Worm (Caenorhabditis elegans) whole organism, mixed stage, embryonic: ENCODE data around the gene gcy-12.

ENCODE experiments used
- bed-3 ChIP-seq: fragments of 200-800 bp; sonication (Bioruptor generic); optimal IDR thresholded peaks from 3 replicates; lab custom pipeline; 2018; ENCODE audit warnings: mild to moderate bottlenecking, missing genetic modification characterization, moderate library complexity, missing compliant biosample characterization
- blmp-1 ChIP-seq: fragments of 150-350 bp; optimal IDR thresholded peaks from 2 replicates; lab custom pipeline; 2014; ENCODE audit warnings: missing biosample characterization, missing genetic modification characterization
- ceh-39 ChIP-seq: fragments of 150-350 bp; optimal IDR thresholded peaks from 2 replicates; lab custom pipeline; 2014; ENCODE audit warnings: missing biosample characterization, missing genetic modification characterization
- ceh-43 ChIP-seq: fragments of 200-800 bp; sonication (Bioruptor generic); optimal IDR thresholded peaks from 2 replicates; lab custom pipeline; 2018; ENCODE audit warnings: mild to moderate bottlenecking, missing genetic modification characterization, moderate library complexity, missing compliant biosample characterization
- ceh-83 ChIP-seq: fragments of 200-800 bp; sonication (Bioruptor generic); optimal IDR thresholded peaks from 2 replicates; lab custom pipeline; 2018; ENCODE audit warnings: mild to moderate bottlenecking, missing genetic modification characterization, missing compliant biosample characterization
- ces-1 ChIP-seq: fragments of 150-350 bp; optimal IDR thresholded peaks from 2 replicates; lab custom pipeline; 2014; ENCODE audit warnings: missing biosample characterization, missing genetic modification reagents, missing genetic modification characterization
- cnd-1 ChIP-seq: fragments of 200-800 bp; sonication (Bioruptor generic); optimal IDR thresholded peaks from 2 replicates; lab custom pipeline; 2018; ENCODE audit warnings: mild to moderate bottlenecking, missing genetic modification characterization, missing compliant biosample characterization
- drap-1 ChIP-seq: fragments of 200-800 bp; sonication (Bioruptor generic); optimal IDR thresholded peaks from 3 replicates; lab custom pipeline; 2018; ENCODE audit warnings: mild to moderate bottlenecking, missing genetic modification characterization, missing compliant biosample characterization
- flh-1 ChIP-seq: fragments of 200-800 bp; sonication (Bioruptor generic); optimal IDR thresholded peaks from 2 replicates; lab custom pipeline; 2018; ENCODE audit warnings: mild to moderate bottlenecking, missing genetic modification characterization, moderate library complexity, missing compliant biosample characterization
- ham-2 ChIP-seq: fragments of 200-800 bp; sonication (Bioruptor generic); optimal IDR thresholded peaks from 2 replicates; lab custom pipeline; 2018; ENCODE audit warnings: mild to moderate bottlenecking, missing genetic modification characterization, missing compliant biosample characterization
- lin-13 ChIP-seq: fragments of 150-350 bp; optimal IDR thresholded peaks from 2 replicates; lab custom pipeline; 2014; ENCODE audit warnings: missing biosample characterization, missing genetic modification characterization
- lin-32 ChIP-seq: fragments of 200-800 bp; sonication (Bioruptor generic); optimal IDR thresholded peaks from 2 replicates; lab custom pipeline; 2018; ENCODE audit warnings: mild to moderate bottlenecking, missing genetic modification characterization, missing compliant biosample characterization
- lsy-2 ChIP-seq: fragments of 150-350 bp; optimal IDR thresholded peaks from 2 replicates; lab custom pipeline; 2014; ENCODE audit warnings: missing biosample characterization, missing genetic modification characterization
- mab-5 ChIP-seq: fragments of 150-350 bp; optimal IDR thresholded peaks from 2 replicates; lab custom pipeline; 2014; ENCODE audit warnings: missing biosample characterization, missing genetic modification characterization
- mls-2 ChIP-seq: sonication (generic microtip); optimal IDR thresholded peaks from 2 replicates; lab custom pipeline; 2016; ENCODE audit warnings: mild to moderate bottlenecking, missing genetic modification characterization, moderate library complexity, missing compliant biosample characterization
- nhr-12 ChIP-seq: fragments of 150-350 bp; optimal IDR thresholded peaks from 2 replicates; lab custom pipeline; 2014; ENCODE audit warnings: missing biosample characterization, missing genetic modification characterization
- nhr-2 ChIP-seq: fragments of 150-350 bp; optimal IDR thresholded peaks from 2 replicates; lab custom pipeline; 2014; ENCODE audit warnings: missing biosample characterization, missing genetic modification characterization
- nhr-237 ChIP-seq: fragments of 150-350 bp; optimal IDR thresholded peaks from 2 replicates; lab custom pipeline; 2014; ENCODE audit warnings: missing biosample characterization, missing genetic modification characterization
- nhr-76 ChIP-seq: sonication (generic microtip); optimal IDR thresholded peaks from 2 replicates; lab custom pipeline; 2017; ENCODE audit warnings: missing biosample characterization, missing genetic modification characterization
- sem-2 ChIP-seq: fragments of 200-800 bp; sonication (Bioruptor generic); optimal IDR thresholded peaks from 2 replicates; lab custom pipeline; 2018; ENCODE audit warnings: mild to moderate bottlenecking, missing genetic modification characterization, missing compliant biosample characterization
- snpc-4 ChIP-seq: fragments of 150-350 bp; optimal IDR thresholded peaks from 2 replicates; lab custom pipeline; 2014; ENCODE audit warnings: missing biosample characterization, missing genetic modification characterization
- tbx-8 ChIP-seq: fragments of 200-800 bp; sonication (Bioruptor generic); optimal IDR thresholded peaks from 2 replicates; lab custom pipeline; 2018; ENCODE audit warnings: mild to moderate bottlenecking, missing genetic modification characterization, moderate library complexity, missing compliant biosample characterization
- unc-39 ChIP-seq: fragments of 150-350 bp; optimal IDR thresholded peaks from 2 replicates; lab custom pipeline; 2014; ENCODE audit warnings: missing biosample characterization, missing genetic modification characterization
- unc-62 ChIP-seq: fragments of 150-350 bp; optimal IDR thresholded peaks from 2 replicates; lab custom pipeline; 2014; ENCODE audit warnings: missing biosample characterization, missing genetic modification reagents, missing genetic modification characterization
- zip-8 ChIP-seq: fragments of 150-350 bp; optimal IDR thresholded peaks from 2 replicates; lab custom pipeline; 2014; ENCODE audit warnings: missing biosample characterization, missing genetic modification characterization
- ztf-11 ChIP-seq: fragments of 150-350 bp; optimal IDR thresholded peaks from 2 replicates; lab custom pipeline; 2014; ENCODE audit warnings: missing biosample characterization, missing genetic modification characterization

gcy-12 gene

DNA sequence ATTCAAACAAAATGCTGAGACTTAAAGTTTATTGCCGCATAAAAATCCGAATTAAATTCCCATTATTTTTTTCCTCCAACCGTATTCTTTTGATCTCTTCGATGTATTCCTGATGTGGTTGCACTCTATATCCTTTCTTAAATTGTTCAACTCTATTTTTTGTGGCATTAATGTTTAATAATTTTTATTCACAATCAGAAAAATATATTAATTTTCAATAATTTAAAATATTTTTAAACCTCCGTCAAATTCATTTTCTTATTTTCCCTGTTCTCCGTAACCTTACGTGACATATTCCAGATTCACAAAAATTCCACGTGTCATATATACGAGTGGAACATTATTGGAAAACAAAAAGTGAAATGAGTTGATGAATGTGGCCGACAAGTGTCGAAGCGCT is at the start of gene gcy-12:
gcy-12 (plus strand) TSS at position 301 of the 400 bp plus-strand sequence.
- TF ChIP-seq mls-2 (tag; lab: Kevin White, UChicago) = no peak

DNA sequence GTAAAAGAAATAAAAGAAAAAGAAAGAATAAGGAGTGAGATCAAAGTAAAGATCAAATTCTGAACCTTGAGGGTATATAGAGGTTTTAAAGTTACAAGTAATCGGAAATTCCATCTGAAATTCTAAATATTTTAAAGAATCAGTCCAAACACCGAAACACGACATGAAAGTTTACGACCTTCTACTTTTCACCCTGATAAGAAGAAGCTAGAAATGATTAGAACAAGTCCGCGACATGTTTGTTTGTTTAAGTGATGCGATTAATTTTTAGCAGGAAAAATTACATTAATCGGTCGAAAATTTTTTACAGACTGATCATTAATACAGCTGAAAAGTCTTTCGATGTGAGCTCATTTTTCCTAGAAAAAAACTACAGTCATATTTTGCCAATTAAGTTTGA is 47.2 kb upstream of the gcy-12 start:
- TF ChIP-seq mab-5 = no peak
- TF ChIP-seq unc-62 (GFP tag; lab: Kevin White, UChicago) = no peak
- no peak for TF ChIP-seq drap-1
- no peak for TF ChIP-seq lin-13 (tag; lab: Kevin White, UChicago)
- TF ChIP-seq tbx-8 (GFP tag; lab: Kevin White, UChicago) = no peak
- TF ChIP-seq flh-1 (GFP tag; lab: Kevin White, UChicago) = no peak

ce11 chrII:5268977-5269376 is 42.9 kb upstream of the gcy-12 start:
- TF ChIP-seq lin-32 (GFP tag; lab: Kevin White, UChicago) = no peak
- TF ChIP-seq sem-2 (GFP tag; lab: Kevin White, UChicago) = no peak

DNA sequence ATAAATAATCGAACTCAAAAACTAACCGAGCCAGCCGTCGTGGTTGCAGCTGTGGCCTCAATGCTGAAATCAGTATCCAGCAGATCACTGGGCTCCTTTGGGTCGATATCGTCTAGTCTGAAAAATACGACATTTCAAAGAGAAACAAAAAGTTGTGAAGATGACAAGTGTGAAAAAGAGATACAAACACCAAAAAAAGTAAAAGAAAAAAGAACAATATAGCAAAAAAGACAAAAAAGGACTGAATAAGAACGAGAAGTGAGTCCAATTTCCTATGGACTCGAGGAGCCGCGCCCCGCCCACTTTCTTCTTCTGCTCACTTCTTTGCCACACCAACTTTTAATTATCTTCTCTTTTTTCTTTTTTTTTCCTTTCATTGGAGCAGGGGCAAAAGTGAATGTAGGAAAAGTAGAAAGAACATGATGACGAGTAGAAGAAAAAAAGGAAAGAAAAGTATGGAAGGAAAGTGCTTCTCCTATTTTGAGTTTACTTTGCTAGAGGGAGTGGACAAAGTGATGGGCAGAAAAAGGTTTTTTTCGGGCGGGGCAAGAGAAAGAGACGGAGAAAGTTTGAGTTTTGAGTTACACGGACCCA is 40.0 kb upstream of the gcy-12 start, which contains the start of gene drn-1:
drn-1 (minus strand) TSS at position 117 of the 594 bp plus-strand sequence.
- TF ChIP-seq nhr-12 (tag; lab: Kevin White, UChicago) = no peak
- TF ChIP-seq lsy-2 (tag; lab: Kevin White, UChicago) = no peak
- TF ChIP-seq bed-3 (GFP tag; lab: Kevin White, UChicago) = no peak
- TF ChIP-seq cnd-1 = no peak
- TF ChIP-seq sem-2 (GFP tag; lab: Kevin White, UChicago) = no peak
- TF ChIP-seq, all 35 proteins: peak for 0

ce11 chrII:5276736-5277135 is 35.1 kb upstream of the gcy-12 start:
- TF ChIP-seq nhr-237 (tag; lab: Kevin White, UChicago) (no peak), snpc-4 (tag; lab: Kevin White, UChicago) (no peak), ceh-83 (GFP tag; lab: Kevin White, UChicago) (no peak), ceh-39 (tag; lab: Kevin White, UChicago) (no peak), ces-1 (GFP tag; lab: Kevin White, UChicago) (no peak), sem-2 (GFP tag; lab: Kevin White, UChicago) (no peak), nhr-12 (tag; lab: Kevin White, UChicago) (no peak), nhr-76 (tag; lab: Kevin White, UChicago) (no peak), ztf-11 (tag; lab: Kevin White, UChicago) (no peak), blmp-1 (tag; lab: Kevin White, UChicago) (no peak), unc-39 (tag; lab: Kevin White, UChicago) (no peak), tbx-8 (GFP tag; lab: Kevin White, UChicago) (no peak)

DNA sequence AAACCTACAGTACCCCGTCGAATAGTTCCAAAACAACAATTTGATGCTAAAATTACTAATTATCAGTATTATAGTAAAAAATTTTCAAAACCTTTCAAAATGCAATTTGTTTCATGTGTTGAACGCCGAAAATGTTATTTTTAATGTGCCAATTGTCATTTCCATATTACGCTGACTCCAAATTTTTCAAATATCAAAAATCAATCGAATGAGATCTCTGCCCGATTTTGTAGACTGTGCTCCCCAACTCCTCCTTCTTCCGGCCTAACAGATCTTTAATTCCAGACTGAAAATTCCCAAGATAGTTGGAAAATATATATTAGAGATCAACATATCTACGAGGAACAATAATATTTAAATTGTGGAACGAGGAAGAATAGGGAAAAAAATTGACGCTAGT is 34.1 kb upstream of the gcy-12 start:
- no peak for TF ChIP-seq ham-2
- no peak for TF ChIP-seq zip-8
- no peak for TF ChIP-seq ceh-43 (GFP tag; lab: Kevin White, UChicago)

- TF ChIP-seq drap-1 (no peak), mab-5 (no peak), bed-3 (GFP tag; lab: Kevin White, UChicago) (no peak), cnd-1 (no peak), snpc-4 (tag; lab: Kevin White, UChicago) (no peak), lin-32 (GFP tag; lab: Kevin White, UChicago) (no peak), ceh-43 (GFP tag; lab: Kevin White, UChicago) (no peak), nhr-2 (tag; lab: Kevin White, UChicago) (no peak), mls-2 (tag; lab: Kevin White, UChicago) (no peak), unc-39 (tag; lab: Kevin White, UChicago) (no peak), tbx-8 (GFP tag; lab: Kevin White, UChicago) (no peak), nhr-76 (tag; lab: Kevin White, UChicago) (no peak), lsy-2 (tag; lab: Kevin White, UChicago) (no peak), sem-2 (GFP tag; lab: Kevin White, UChicago) (no peak)
- TF ChIP-seq, all 35 proteins: peak for 0
Measured at ce11 chrII:5281137-5281536, 30.7 kb upstream of the gcy-12 start.
